Worm (Caenorhabditis elegans) whole organism, young adult: ENCODE data around the gene egg-3.

Experiments used
- B0261.1 ChIP-seq: sonication (generic microtip); optimal IDR thresholded peaks from 2 replicates; lab custom pipeline; 2016; ENCODE audit warnings: mild to moderate bottlenecking, missing genetic modification characterization, moderate library complexity, missing compliant biosample characterization
- B0336.3 ChIP-seq: fragments of 200-800 bp; sonication (Bioruptor generic); IDR thresholded peaks from 2 replicates; pipeline ENCODE4 v1.3.6; 2022; ENCODE audit warnings: missing genetic modification characterization, missing compliant biosample characterization
- C06A6.2 ChIP-seq: fragments of 200-800 bp; sonication (Bioruptor generic); conservative IDR thresholded peaks from 2 replicates; pipeline ENCODE4 v1.3.6; 2022; ENCODE audit warnings: missing genetic modification characterization, missing compliant biosample characterization
- F22D6.2 ChIP-seq: sonication (generic microtip); optimal IDR thresholded peaks from 2 replicates; lab custom pipeline; 2016; ENCODE audit warnings: mild to moderate bottlenecking, missing genetic modification characterization, missing compliant biosample characterization
- F23B12.7 ChIP-seq: sonication (generic microtip); optimal IDR thresholded peaks from 2 replicates; lab custom pipeline; 2017; ENCODE audit warnings: missing genetic modification characterization, mild to moderate bottlenecking, missing compliant biosample characterization, antibody characterized with exemption, moderate library complexity; ENCODE audit not compliant: insufficient read depth
- F49E8.2 ChIP-seq: sonication (generic microtip); optimal IDR thresholded peaks from 3 replicates; lab custom pipeline; 2017; ENCODE audit warnings: missing genetic modification characterization, mild to moderate bottlenecking, missing compliant biosample characterization, antibody characterized with exemption, moderate library complexity; ENCODE audit not compliant: insufficient read depth
- F55B11.4 ChIP-seq: sonication (generic microtip); optimal IDR thresholded peaks from 2 replicates; lab custom pipeline; 2016; ENCODE audit warnings: missing compliant biosample characterization, missing genetic modification characterization, borderline replicate concordance; ENCODE audit not compliant: insufficient read depth
- F57C9.4 ChIP-seq: sonication (generic microtip); optimal IDR thresholded peaks from 2 replicates; lab custom pipeline; 2017; ENCODE audit warnings: mild to moderate bottlenecking, missing genetic modification characterization, missing compliant biosample characterization
- Y95B8A.8 ChIP-seq: fragments of 200-800 bp; sonication (Bioruptor generic); IDR thresholded peaks from 2 replicates; pipeline ENCODE4 v1.3.6; 2022; ENCODE audit warnings: missing genetic modification reagents, missing genetic modification characterization, missing compliant biosample characterization
- ZK185.1 ChIP-seq: sonication (generic microtip); optimal IDR thresholded peaks from 2 replicates; lab custom pipeline; 2016; ENCODE audit warnings: mild to moderate bottlenecking, missing genetic modification characterization, missing compliant biosample characterization; ENCODE audit not compliant: poor library complexity, severe bottlenecking
- ama-1 ChIP-seq, 3 experiments: fragments of 150-350 bp in 1 of 3; sonication (generic microtip) in 2 of 3; optimal IDR thresholded peaks; 2 replicates each; lab custom pipeline; 2014 to 2018; ENCODE audit warnings: missing biosample characterization in 2 of 3, missing genetic modification characterization in 2 of 3, missing genetic modification reagents in 2 of 3
- aptf-2 ChIP-seq: fragments of 200-800 bp; sonication (Bioruptor generic); conservative IDR thresholded peaks from 2 replicates; pipeline ENCODE4 v1.3.6; 2022; ENCODE audit warnings: missing genetic modification reagents, missing genetic modification characterization, missing compliant biosample characterization
- atf-7 ChIP-seq: sonication (generic microtip); optimal IDR thresholded peaks from 2 replicates; lab custom pipeline; 2017; ENCODE audit warnings: mild to moderate bottlenecking, missing genetic modification characterization, missing compliant biosample characterization
- bed-2 ChIP-seq: fragments of 200-800 bp; sonication (Bioruptor generic); IDR thresholded peaks from 2 replicates; pipeline ENCODE4 v1.3.6; 2022; ENCODE audit warnings: missing genetic modification reagents, missing genetic modification characterization, missing compliant biosample characterization
- cebp-2 ChIP-seq: fragments of 200-800 bp; sonication (Bioruptor generic); IDR thresholded peaks from 2 replicates; pipeline ENCODE4 v1.3.6; 2022; ENCODE audit warnings: missing genetic modification characterization, missing compliant biosample characterization
- ceh-100 ChIP-seq: fragments of 200-800 bp; sonication (Bioruptor generic); IDR thresholded peaks from 2 replicates; pipeline ENCODE4 v1.3.6; 2022; ENCODE audit warnings: missing genetic modification reagents, missing genetic modification characterization, missing compliant biosample characterization
- ceh-27 ChIP-seq: fragments of 200-800 bp; sonication (Bioruptor generic); optimal IDR thresholded peaks from 2 replicates; lab custom pipeline; 2018; ENCODE audit warnings: mild to moderate bottlenecking, missing genetic modification characterization, moderate library complexity, missing compliant biosample characterization
- dpl-1 ChIP-seq: fragments of 150-350 bp; optimal IDR thresholded peaks from 2 replicates; lab custom pipeline; 2014; ENCODE audit warnings: missing biosample characterization, missing genetic modification reagents, missing genetic modification characterization
- efl-1 ChIP-seq: fragments of 150-350 bp; optimal IDR thresholded peaks from 2 replicates; lab custom pipeline; 2014; ENCODE audit warnings: missing biosample characterization, missing genetic modification reagents, missing genetic modification characterization
- egl-44 ChIP-seq: fragments of 200-800 bp; sonication (Bioruptor generic); IDR thresholded peaks from 2 replicates; pipeline ENCODE4 v1.3.6; 2022; ENCODE audit warnings: missing genetic modification reagents, missing genetic modification characterization, missing compliant biosample characterization
- egrh-3 ChIP-seq: fragments of 200-800 bp; sonication (Bioruptor generic); IDR thresholded peaks from 2 replicates; pipeline ENCODE4 v1.3.6; 2022; ENCODE audit warnings: missing genetic modification reagents, missing genetic modification characterization, missing compliant biosample characterization
- ekl-4 ChIP-seq: fragments of 200-800 bp; sonication (Bioruptor generic); IDR thresholded peaks from 2 replicates; pipeline ENCODE4 v1.3.6; 2022; ENCODE audit warnings: missing genetic modification reagents, missing genetic modification characterization, missing compliant biosample characterization
- fkh-3 ChIP-seq: sonication (generic microtip); optimal IDR thresholded peaks from 2 replicates; lab custom pipeline; 2016; ENCODE audit warnings: mild to moderate bottlenecking, missing genetic modification characterization, missing compliant biosample characterization
- gei-17 ChIP-seq: fragments of 200-800 bp; sonication (Bioruptor generic); optimal IDR thresholded peaks from 2 replicates; lab custom pipeline; 2018; ENCODE audit warnings: mild to moderate bottlenecking, missing genetic modification characterization, missing compliant biosample characterization
- hlh-26 ChIP-seq: fragments of 200-800 bp; sonication (Bioruptor generic); conservative IDR thresholded peaks from 2 replicates; pipeline ENCODE4 v1.3.6; 2022; ENCODE audit warnings: missing genetic modification reagents, missing genetic modification characterization, missing compliant biosample characterization
- hrde-1 ChIP-seq: sonication (generic microtip); optimal IDR thresholded peaks from 2 replicates; lab custom pipeline; 2016; ENCODE audit warnings: missing genetic modification characterization, mild to moderate bottlenecking, missing compliant biosample characterization, moderate library complexity, missing genotype, missing genetic modification reagents, borderline replicate concordance
- hsf-1 ChIP-seq: fragments of 200-800 bp; sonication (Bioruptor generic); IDR thresholded peaks from 2 replicates; pipeline ENCODE4 v1.3.6; 2022; ENCODE audit warnings: missing genetic modification reagents, missing genetic modification characterization, missing compliant biosample characterization
- lir-1 ChIP-seq: fragments of 200-800 bp; sonication (Bioruptor generic); conservative IDR thresholded peaks from 2 replicates; pipeline ENCODE4 v1.3.6; 2022; ENCODE audit warnings: missing genetic modification reagents, missing genetic modification characterization, missing compliant biosample characterization
- lsl-1 ChIP-seq: fragments of 200-800 bp; sonication (Bioruptor generic); optimal IDR thresholded peaks from 2 replicates; lab custom pipeline; 2018; ENCODE audit warnings: mild to moderate bottlenecking, missing genetic modification characterization, moderate library complexity, missing compliant biosample characterization
- madf-10 ChIP-seq: sonication (generic microtip); optimal IDR thresholded peaks from 2 replicates; lab custom pipeline; 2016; ENCODE audit warnings: mild to moderate bottlenecking, missing genetic modification characterization, missing compliant biosample characterization
- madf-3 ChIP-seq: fragments of 200-800 bp; sonication (Bioruptor generic); IDR thresholded peaks from 2 replicates; pipeline ENCODE4 v1.3.6; 2022; ENCODE audit warnings: missing genetic modification reagents, missing genetic modification characterization, missing compliant biosample characterization
- madf-6 ChIP-seq: fragments of 200-800 bp; sonication (Bioruptor generic); IDR thresholded peaks from 2 replicates; pipeline ENCODE4 v1.3.6; 2022; ENCODE audit warnings: missing genetic modification reagents, missing genetic modification characterization, missing compliant biosample characterization
- madf-8 ChIP-seq: fragments of 200-800 bp; sonication (Bioruptor generic); conservative IDR thresholded peaks from 2 replicates; pipeline ENCODE4 v1.3.6; 2022; ENCODE audit warnings: missing genetic modification reagents, missing genetic modification characterization, missing compliant biosample characterization
- mcd-1 ChIP-seq: fragments of 200-800 bp; sonication (Bioruptor generic); IDR thresholded peaks from 2 replicates; pipeline ENCODE4 v1.3.6; 2022; ENCODE audit warnings: missing genetic modification reagents, missing genetic modification characterization, missing compliant biosample characterization
- mxl-1 ChIP-seq: sonication (generic microtip); optimal IDR thresholded peaks from 2 replicates; lab custom pipeline; 2016; ENCODE audit warnings: missing genetic modification characterization, missing compliant biosample characterization
- nfya-2 ChIP-seq: fragments of 200-800 bp; sonication (Bioruptor generic); IDR thresholded peaks from 2 replicates; pipeline ENCODE4 v1.3.6; 2022; ENCODE audit warnings: missing genetic modification reagents, missing genetic modification characterization, missing compliant biosample characterization
- nhr-80 ChIP-seq: sonication (generic microtip); optimal IDR thresholded peaks from 2 replicates; lab custom pipeline; 2016; ENCODE audit warnings: missing genetic modification characterization, missing compliant biosample characterization
- nhr-90 ChIP-seq: sonication (generic microtip); optimal IDR thresholded peaks from 2 replicates; lab custom pipeline; 2016; ENCODE audit warnings: missing genotype, mild to moderate bottlenecking, missing genetic modification characterization, missing compliant biosample characterization
- pha-4 ChIP-seq: fragments of 150-350 bp; sonication (generic microtip); optimal IDR thresholded peaks from 2 replicates; lab custom pipeline; 2014; ENCODE audit warnings: missing biosample characterization, missing genetic modification reagents, missing genetic modification characterization
- snpc-3.4 ChIP-seq: sonication (generic microtip); optimal IDR thresholded peaks from 2 replicates; lab custom pipeline; 2017; ENCODE audit warnings: missing genetic modification characterization, mild to moderate bottlenecking, missing compliant biosample characterization, antibody characterized with exemption, moderate library complexity, missing genotype, missing genetic modification reagents
- snpc-4 ChIP-seq, 5 experiments: fragments of 150-350 bp in 1 of 5; sonication (generic microtip) in 4 of 5; optimal IDR thresholded peaks; 2 replicates each; lab custom pipeline; 2014 to 2018; ENCODE audit warnings: missing genetic modification characterization in 5 of 5, missing biosample characterization in 3 of 5, antibody characterized with exemption in 2 of 5, mild to moderate bottlenecking in 2 of 5, missing compliant biosample characterization in 2 of 5, missing genotype in 2 of 5, moderate library complexity in 2 of 5, missing genetic modification reagents in 1 of 5
- tbx-9 ChIP-seq: sonication (generic microtip); optimal IDR thresholded peaks from 2 replicates; lab custom pipeline; 2016; ENCODE audit warnings: borderline replicate concordance, missing genetic modification characterization, inconsistent platforms, missing compliant biosample characterization
- unc-130 ChIP-seq: sonication (generic microtip); optimal IDR thresholded peaks from 2 replicates; lab custom pipeline; 2016; ENCODE audit warnings: missing genetic modification reagents, missing genetic modification characterization, missing compliant biosample characterization
- ztf-18 ChIP-seq: sonication (generic microtip); optimal IDR thresholded peaks from 2 replicates; lab custom pipeline; 2016; ENCODE audit warnings: missing genotype, mild to moderate bottlenecking, missing genetic modification characterization, missing compliant biosample characterization
- ztf-25 ChIP-seq: fragments of 200-800 bp; sonication (Bioruptor generic); IDR thresholded peaks from 2 replicates; pipeline ENCODE4 v1.3.6; 2022; ENCODE audit warnings: missing genetic modification reagents, missing genetic modification characterization, missing compliant biosample characterization
- ztf-26 ChIP-seq: sonication (generic microtip); optimal IDR thresholded peaks from 2 replicates; lab custom pipeline; 2017; ENCODE audit warnings: missing genetic modification characterization, missing compliant biosample characterization
- ztf-28 ChIP-seq: fragments of 200-800 bp; sonication (Bioruptor generic); IDR thresholded peaks from 2 replicates; pipeline ENCODE4 v1.3.6; 2022; ENCODE audit warnings: missing genetic modification reagents, missing genetic modification characterization, missing compliant biosample characterization

egg-3 gene

DNA sequence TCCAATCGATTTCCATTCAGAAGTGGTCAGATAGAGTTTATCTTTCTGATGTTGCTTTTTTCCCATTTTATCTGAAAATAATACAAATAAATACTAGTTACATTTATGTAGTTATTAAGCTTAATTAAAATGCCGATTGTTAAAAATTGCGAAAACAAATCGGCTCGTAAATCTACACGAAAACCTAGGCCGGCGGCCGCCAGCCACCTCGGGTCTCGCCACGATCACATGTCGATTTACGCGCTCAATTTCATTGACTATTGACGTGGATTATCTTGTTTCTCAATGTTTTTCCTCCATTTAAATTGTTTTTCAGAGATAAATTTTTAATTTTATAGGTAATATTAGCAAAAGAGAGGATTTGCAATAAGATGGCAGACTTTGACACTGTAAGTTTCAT, 11.7 kb downstream of the egg-3 start, which contains the start of the genes cyn-4 and copz-1 (continued):
- no peak for TF ChIP-seq gei-17 (GFP tag; lab: Kevin White, UChicago)
- 0 out of 2 replicates have a peak, but pooled peaks have one; percentile 37 for TF ChIP-seq ekl-4 (GFP tag; lab: Robert Waterston, UW)
- no peak for TF ChIP-seq F57C9.4 (tag; lab: Kevin White, UChicago)
- TF ChIP-seq F49E8.2 (tag; lab: Kevin White, UChicago): no peak
- peak; percentile 39; the same call in 1 of the 2 replicates for TF ChIP-seq madf-8 (GFP tag; lab: Robert Waterston, UW)
- 0 out of 2 replicates have a peak, but pooled peaks have one; percentile 14 for TF ChIP-seq egrh-3
- TF ChIP-seq F22D6.2 (tag; lab: Kevin White, UChicago): no peak
- no peak for TF ChIP-seq tbx-9 (tag; lab: Kevin White, UChicago)
- peak; percentile 61 for TF ChIP-seq snpc-3.4 (tag; lab: Kevin White, UChicago)
- no peak for TF ChIP-seq nhr-90 (tag; lab: Kevin White, UChicago)
- TF ChIP-seq ztf-26 (tag; lab: Kevin White, UChicago): no peak
- no peak for TF ChIP-seq cebp-2 (GFP tag; lab: Robert Waterston, UW)
- peak; percentile 75; the same call in 1 of the 2 replicates for TF ChIP-seq madf-6 (GFP tag; lab: Robert Waterston, UW)
- TF ChIP-seq mcd-1 (GFP tag; lab: Robert Waterston, UW): peak; percentile 67
- peak; percentile 40 for TF ChIP-seq efl-1 (GFP tag; lab: Kevin White, UChicago)
- TF ChIP-seq nhr-80 (tag; lab: Kevin White, UChicago): peak; percentile 21
- TF ChIP-seq hlh-26 (GFP tag; lab: Robert Waterston, UW): no peak
- TF ChIP-seq nfya-2 (GFP tag; lab: Robert Waterston, UW): no peak
- no peak for TF ChIP-seq C06A6.2 (GFP tag; lab: Robert Waterston, UW)
- TF ChIP-seq B0336.3 (GFP tag; lab: Robert Waterston, UW): no peak
- TF ChIP-seq dpl-1: peak; percentile 35
- no peak for TF ChIP-seq madf-3 (GFP tag; lab: Robert Waterston, UW)
- no peak for TF ChIP-seq B0261.1
- no peak for TF ChIP-seq ztf-25 (GFP tag; lab: Robert Waterston, UW)
- no peak for TF ChIP-seq Y95B8A.8 (GFP tag; lab: Robert Waterston, UW)
- TF ChIP-seq F23B12.7 (tag; lab: Kevin White, UChicago): peak; percentile 6
- no peak for TF ChIP-seq lir-1 (GFP tag; lab: Robert Waterston, UW)
- TF ChIP-seq aptf-2 (GFP tag; lab: Robert Waterston, UW): peak; percentile 71; the same call in 1 of the 2 replicates
- TF ChIP-seq bed-2: 0 out of 2 replicates have a peak, but pooled peaks have one; percentile 56
- peak; percentile 13 for TF ChIP-seq snpc-4 (GFP tag; optimal IDR thresholded peaks at IDR 0.05; lab: Kevin White, UChicago)
- peak in 3 of 4 experiments; percentile 24 to 51 (median 47) for TF ChIP-seq snpc-4 (tag; optimal IDR thresholded peaks at IDR 0.05; lab: Kevin White, UChicago)
- TF ChIP-seq ama-1 (optimal IDR thresholded peaks at IDR 0.05; lab: Kevin White, UChicago): no peak
- TF ChIP-seq ama-1 (GFP tag; optimal IDR thresholded peaks at IDR 0.05; lab: Kevin White, UChicago): no peak
- peak; percentile 52; the same call in 1 of the 2 replicates for TF ChIP-seq egl-44 (GFP tag; lab: Robert Waterston, UW)
- peak; percentile 6 for TF ChIP-seq ztf-18 (tag; lab: Kevin White, UChicago)
- TF ChIP-seq lsl-1 (GFP tag; lab: Kevin White, UChicago): peak; percentile 70
- TF ChIP-seq hsf-1 (GFP tag; lab: Robert Waterston, UW): no peak
- peak; percentile 58 for TF ChIP-seq madf-10 (tag; lab: Kevin White, UChicago)
- TF ChIP-seq ztf-28 (GFP tag; lab: Robert Waterston, UW): 0 out of 2 replicates have a peak, but pooled peaks have one; percentile 49
- no peak for TF ChIP-seq mxl-1 (tag; lab: Kevin White, UChicago)
- peak; percentile 86 for TF ChIP-seq ceh-27 (GFP tag; lab: Kevin White, UChicago)
- peak; percentile 82 for TF ChIP-seq ZK185.1 (tag; lab: Kevin White, UChicago)
- peak; percentile 5 for TF ChIP-seq pha-4 (tag; lab: Kevin White, UChicago)
- TF ChIP-seq fkh-3: no peak
- TF ChIP-seq unc-130 (GFP tag; lab: Kevin White, UChicago): peak; percentile 83
- no peak for TF ChIP-seq ceh-100 (GFP tag; lab: Robert Waterston, UW)
- no peak for TF ChIP-seq hrde-1 (tag; lab: Kevin White, UChicago)
- TF ChIP-seq F55B11.4 (tag; lab: Kevin White, UChicago): no peak
- TF ChIP-seq atf-7: no peak
